Worm (Caenorhabditis elegans) whole organism, L2 larva: ENCODE data around the gene larp-1.

ENCODE experiments used
- C34F6.9 ChIP-seq: fragments of 150-350 bp; optimal IDR thresholded peaks from 2 replicates; lab custom pipeline; 2014; ENCODE audit warnings: missing biosample characterization, missing genetic modification characterization
- alr-1 ChIP-seq: fragments of 150-350 bp; optimal IDR thresholded peaks from 2 replicates; lab custom pipeline; 2014; ENCODE audit warnings: missing biosample characterization, missing genetic modification characterization
- aly-2 ChIP-seq: fragments of 150-350 bp; optimal IDR thresholded peaks from 2 replicates; lab custom pipeline; 2014; ENCODE audit warnings: missing biosample characterization, missing genetic modification characterization
- ama-1 ChIP-seq: fragments of 150-350 bp; optimal IDR thresholded peaks from 2 replicates; lab custom pipeline; 2018; ENCODE audit warnings: inconsistent platforms
- blmp-1 ChIP-seq: sonication (generic microtip); optimal IDR thresholded peaks from 2 replicates; lab custom pipeline; 2017; ENCODE audit warnings: missing genetic modification characterization, mild to moderate bottlenecking, missing compliant biosample characterization, antibody characterized with exemption, moderate library complexity; ENCODE audit not compliant: insufficient read depth
- ceh-82 ChIP-seq: fragments of 150-350 bp; optimal IDR thresholded peaks from 2 replicates; lab custom pipeline; 2014; ENCODE audit warnings: missing biosample characterization, missing genetic modification characterization
- crh-2 ChIP-seq: sonication (generic microtip); optimal IDR thresholded peaks from 2 replicates; lab custom pipeline; 2017; ENCODE audit warnings: missing biosample characterization, missing genetic modification characterization
- dmd-4 ChIP-seq: sonication (generic microtip); optimal IDR thresholded peaks from 2 replicates; lab custom pipeline; 2017; ENCODE audit warnings: missing biosample characterization, missing genetic modification characterization
- fos-1 ChIP-seq: fragments of 150-350 bp; optimal IDR thresholded peaks from 2 replicates; lab custom pipeline; 2014; ENCODE audit warnings: missing biosample characterization, missing genetic modification characterization
- gmeb-1 ChIP-seq: fragments of 150-350 bp; optimal IDR thresholded peaks from 2 replicates; lab custom pipeline; 2014; ENCODE audit warnings: missing biosample characterization, missing genetic modification characterization
- lin-39 ChIP-seq: fragments of 150-350 bp; optimal IDR thresholded peaks from 2 replicates; lab custom pipeline; 2014; ENCODE audit warnings: missing biosample characterization, missing genetic modification reagents, missing genetic modification characterization
- lsy-2 ChIP-seq, 2 experiments: fragments of 150-350 bp in 1 of 2; sonication (generic microtip) in 1 of 2; optimal IDR thresholded peaks; 2 replicates each; lab custom pipeline; 2014 to 2017; ENCODE audit warnings: missing biosample characterization in 2 of 2, missing genetic modification characterization in 2 of 2
- mab-5 ChIP-seq: fragments of 150-350 bp; optimal IDR thresholded peaks from 2 replicates; lab custom pipeline; 2014; ENCODE audit warnings: missing biosample characterization, missing genetic modification characterization
- mdl-1 ChIP-seq, 2 experiments: fragments of 150-350 bp in 1 of 2; sonication (generic microtip) in 1 of 2; optimal IDR thresholded peaks; 2 replicates each; lab custom pipeline; 2017; ENCODE audit warnings: missing biosample characterization in 2 of 2, missing genetic modification characterization in 2 of 2
- nhr-10 ChIP-seq: sonication (generic microtip); optimal IDR thresholded peaks from 2 replicates; lab custom pipeline; 2017; ENCODE audit warnings: missing biosample characterization, missing genetic modification characterization
- nhr-12 ChIP-seq: fragments of 150-350 bp; optimal IDR thresholded peaks from 2 replicates; lab custom pipeline; 2014; ENCODE audit warnings: missing biosample characterization, missing genetic modification characterization
- nhr-129 ChIP-seq: fragments of 150-350 bp; optimal IDR thresholded peaks from 2 replicates; lab custom pipeline; 2014; ENCODE audit warnings: missing biosample characterization, missing genetic modification characterization
- nhr-21 ChIP-seq: fragments of 150-350 bp; optimal IDR thresholded peaks from 2 replicates; lab custom pipeline; 2014; ENCODE audit warnings: missing biosample characterization, missing genetic modification characterization
- nhr-23 ChIP-seq: fragments of 150-350 bp; optimal IDR thresholded peaks from 2 replicates; lab custom pipeline; 2014; ENCODE audit warnings: missing biosample characterization, missing genetic modification reagents, missing genetic modification characterization
- nhr-237 ChIP-seq: fragments of 150-350 bp; optimal IDR thresholded peaks from 2 replicates; lab custom pipeline; 2014; ENCODE audit warnings: missing biosample characterization, missing genetic modification characterization
- nhr-25 ChIP-seq: fragments of 150-350 bp; sonication (generic microtip); optimal IDR thresholded peaks from 3 replicates; lab custom pipeline; 2014; ENCODE audit warnings: missing biosample characterization, missing genetic modification characterization
- nhr-6 ChIP-seq: fragments of 150-350 bp; optimal IDR thresholded peaks from 2 replicates; lab custom pipeline; 2014; ENCODE audit warnings: missing biosample characterization, missing genetic modification characterization
- nhr-77 ChIP-seq: fragments of 150-350 bp; optimal IDR thresholded peaks from 2 replicates; lab custom pipeline; 2014; ENCODE audit warnings: missing biosample characterization, missing genetic modification characterization
- peb-1 ChIP-seq: fragments of 150-350 bp; optimal IDR thresholded peaks from 2 replicates; lab custom pipeline; 2014; ENCODE audit warnings: missing biosample characterization, missing genetic modification characterization
- skn-1 ChIP-seq: sonication (generic microtip); optimal IDR thresholded peaks from 2 replicates; lab custom pipeline; 2017; ENCODE audit warnings: missing biosample characterization, missing genetic modification characterization
- sma-3 ChIP-seq: sonication (generic microtip); optimal IDR thresholded peaks from 2 replicates; lab custom pipeline; 2016; ENCODE audit warnings: missing genetic modification reagents, missing genetic modification characterization, missing compliant biosample characterization
- sma-9 ChIP-seq, 2 experiments: fragments of 150-350 bp in 1 of 2; sonication (generic microtip) in 1 of 2; optimal IDR thresholded peaks; 2 replicates each; lab custom pipeline; 2014 to 2016; ENCODE audit warnings: missing genetic modification characterization in 2 of 2, mild to moderate bottlenecking in 1 of 2, missing biosample characterization in 1 of 2, missing compliant biosample characterization in 1 of 2, missing genetic modification reagents in 1 of 2, moderate library complexity in 1 of 2
- snpc-4 ChIP-seq: fragments of 150-350 bp; optimal IDR thresholded peaks from 2 replicates; lab custom pipeline; 2014; ENCODE audit warnings: missing biosample characterization, missing genetic modification characterization
- unc-39 ChIP-seq: fragments of 150-350 bp; optimal IDR thresholded peaks from 2 replicates; lab custom pipeline; 2014; ENCODE audit warnings: missing biosample characterization, missing genetic modification characterization
- unc-55 ChIP-seq: fragments of 150-350 bp; sonication (generic microtip); optimal IDR thresholded peaks from 3 replicates; lab custom pipeline; 2014; ENCODE audit warnings: missing biosample characterization, missing genetic modification reagents, missing genetic modification characterization
- unc-62 ChIP-seq: fragments of 150-350 bp; optimal IDR thresholded peaks from 2 replicates; lab custom pipeline; 2014; ENCODE audit warnings: missing biosample characterization, missing genetic modification reagents, missing genetic modification characterization
- zag-1 ChIP-seq: fragments of 150-350 bp; optimal IDR thresholded peaks from 2 replicates; lab custom pipeline; 2014; ENCODE audit warnings: missing biosample characterization, missing genetic modification characterization
- ztf-11 ChIP-seq: sonication (generic microtip); optimal IDR thresholded peaks from 2 replicates; lab custom pipeline; 2017; ENCODE audit warnings: missing biosample characterization, missing genetic modification characterization
- ztf-4 ChIP-seq: fragments of 150-350 bp; optimal IDR thresholded peaks from 2 replicates; lab custom pipeline; 2014; ENCODE audit warnings: missing biosample characterization, missing genetic modification characterization

Gene larp-1

ce11 chrIII:4998956-4999425 is 18.5 kb downstream of the larp-1 start, which contains the start of gene smcr-8:
Gene smcr-8 (plus strand): TSS chrIII:4999375.
- TF ChIP-seq lsy-2 (tag; optimal IDR thresholded peaks at IDR 0.05; lab: Kevin White, UChicago) (peak in 1 of 2 experiments; percentile 11), dmd-4 (tag; lab: Kevin White, UChicago) (no peak), nhr-77 (tag; lab: Kevin White, UChicago) (no peak), lin-39 (tag; lab: Kevin White, UChicago) (no peak), zag-1 (no peak), alr-1 (no peak), unc-55 (GFP tag; lab: Kevin White, UChicago) (no peak)

ce11 chrIII:4998111-4998859 is 19.2 kb downstream of the larp-1 start, which contains the start of gene tmem-131:
Gene tmem-131 (minus strand): TSS chrIII:4998161.
- peak; percentile 34 for TF ChIP-seq fos-1 (tag; lab: Kevin White, UChicago)
- no peak for TF ChIP-seq mab-5
- TF ChIP-seq unc-55 (GFP tag; lab: Kevin White, UChicago) = no peak
- peak; percentile 20 for TF ChIP-seq blmp-1 (tag; lab: Kevin White, UChicago)
- TF ChIP-seq lsy-2 (tag; optimal IDR thresholded peaks at IDR 0.05; lab: Kevin White, UChicago) = no peak
- no peak for TF ChIP-seq ztf-11 (tag; lab: Kevin White, UChicago)
- TF ChIP-seq nhr-237 (tag; lab: Kevin White, UChicago) = no peak
- peak; percentile 43 for TF ChIP-seq sma-3 (GFP tag; lab: Kevin White, UChicago)
- TF ChIP-seq ztf-4 (tag; lab: Kevin White, UChicago) = no peak
- peak; percentile 32 for TF ChIP-seq nhr-21 (tag; lab: Kevin White, UChicago)
- TF ChIP-seq mdl-1 (tag; optimal IDR thresholded peaks at IDR 0.05; lab: Kevin White, UChicago) = no peak
- TF ChIP-seq nhr-25 = peak; percentile 66
- TF ChIP-seq ama-1 = no peak
- TF ChIP-seq nhr-129 (tag; lab: Kevin White, UChicago) = peak; percentile 27
- TF ChIP-seq C34F6.9 (tag; lab: Kevin White, UChicago) = no peak
- no peak for TF ChIP-seq nhr-12
- TF ChIP-seq zag-1 = no peak
- TF ChIP-seq ceh-82 (tag; lab: Kevin White, UChicago) = no peak
- no peak for TF ChIP-seq alr-1
- no peak for TF ChIP-seq skn-1 (tag; lab: Kevin White, UChicago)
- TF ChIP-seq nhr-10 (tag; lab: Kevin White, UChicago) = no peak
- TF ChIP-seq crh-2 (tag; lab: Kevin White, UChicago) = peak; percentile 45
- TF ChIP-seq unc-39 (tag; lab: Kevin White, UChicago) = no peak

ce11 chrIII:4987666-4988065 is 29.8 kb downstream of the larp-1 start:
- no peak for TF ChIP-seq nhr-23 (tag; lab: Kevin White, UChicago)
- no peak for TF ChIP-seq sma-9 (GFP tag; optimal IDR thresholded peaks at IDR 0.05; lab: Kevin White, UChicago)
- no peak for TF ChIP-seq sma-9 (tag; optimal IDR thresholded peaks at IDR 0.05; lab: Kevin White, UChicago)
- no peak for TF ChIP-seq nhr-12
- no peak for TF ChIP-seq nhr-237 (tag; lab: Kevin White, UChicago)
- TF ChIP-seq aly-2 (tag; lab: Kevin White, UChicago) = no peak
- TF ChIP-seq blmp-1 (tag; lab: Kevin White, UChicago) = no peak
- no peak for TF ChIP-seq nhr-6 (tag; lab: Kevin White, UChicago)
- no peak for TF ChIP-seq snpc-4
- TF ChIP-seq, all 48 proteins: peak for 0

ce11 chrIII:4986790-4987259 is 30.6 kb downstream of the larp-1 start, which contains the start of the genes C27F2.10 and wdr-60:
Gene C27F2.10 (minus strand): TSS chrIII:4986898.
Gene wdr-60 (plus strand): TSS chrIII:4987209.
- no peak for TF ChIP-seq unc-62
- peak in 1 of 2 experiments; percentile 55 for TF ChIP-seq lsy-2 (tag; optimal IDR thresholded peaks at IDR 0.05; lab: Kevin White, UChicago)
- peak; percentile 12 for TF ChIP-seq sma-9 (GFP tag; optimal IDR thresholded peaks at IDR 0.05; lab: Kevin White, UChicago)
- no peak for TF ChIP-seq sma-9 (tag; optimal IDR thresholded peaks at IDR 0.05; lab: Kevin White, UChicago)
- TF ChIP-seq peb-1 = no peak
- TF ChIP-seq gmeb-1 (tag; lab: Kevin White, UChicago) = peak; percentile 80
- TF ChIP-seq C34F6.9 (tag; lab: Kevin White, UChicago) = no peak
- TF ChIP-seq nhr-237 (tag; lab: Kevin White, UChicago) = no peak
